Worm (Caenorhabditis elegans) whole organism, L4 larva: ENCODE results near the gene aman-2.

Source experiments
- daf-16 ChIP-seq, 3 experiments: sonication (generic microtip); optimal IDR thresholded peaks; 2 replicates each; lab custom pipeline; 2016 to 2017; ENCODE audit warnings: missing genetic modification characterization in 3 of 3, missing genetic modification reagents in 3 of 3, mild to moderate bottlenecking in 2 of 3, missing compliant biosample characterization in 2 of 3, missing biosample characterization in 1 of 3, moderate library complexity in 1 of 3
- lin-1 ChIP-seq: fragments of 200-800 bp; sonication (Bioruptor generic); IDR thresholded peaks from 2 replicates; pipeline ENCODE4 v1.3.6; 2022; ENCODE audit warnings: missing genetic modification reagents, missing genetic modification characterization, missing compliant biosample characterization
- lin-13 ChIP-seq: fragments of 150-350 bp; optimal IDR thresholded peaks from 2 replicates; lab custom pipeline; 2014; ENCODE audit warnings: missing biosample characterization, missing genetic modification reagents, missing genetic modification characterization
- nhr-11 ChIP-seq: fragments of 150-350 bp; optimal IDR thresholded peaks from 2 replicates; lab custom pipeline; 2014; ENCODE audit warnings: missing biosample characterization, missing genetic modification characterization
- nhr-111 ChIP-seq: fragments of 200-800 bp; sonication (Bioruptor generic); optimal IDR thresholded peaks from 2 replicates; lab custom pipeline; 2018; ENCODE audit warnings: mild to moderate bottlenecking, missing genetic modification characterization, missing compliant biosample characterization
- nhr-237 ChIP-seq: sonication (generic microtip); optimal IDR thresholded peaks from 2 replicates; lab custom pipeline; 2017; ENCODE audit warnings: missing biosample characterization, missing genetic modification characterization
- php-3 ChIP-seq: fragments of 200-800 bp; sonication (Bioruptor generic); IDR thresholded peaks from 2 replicates; pipeline ENCODE4 v1.3.6; 2022; ENCODE audit warnings: missing genetic modification reagents, missing genetic modification characterization, missing compliant biosample characterization
- snpc-4 ChIP-seq: fragments of 150-350 bp; optimal IDR thresholded peaks from 2 replicates; lab custom pipeline; 2014; ENCODE audit warnings: missing biosample characterization, missing genetic modification characterization

ce11 chrV:11964723-11965122 lies 31.7 kb upstream of the aman-2 start, which contains the start of gene F58H1.7:
- TF ChIP-seq nhr-11 (tag; lab: Kevin White, UChicago) (no peak), nhr-237 (tag; lab: Kevin White, UChicago) (no peak), snpc-4 (tag; lab: Kevin White, UChicago) (no peak), php-3 (GFP tag; lab: Robert Waterston, UW) (no peak), lin-1 (GFP tag; lab: Robert Waterston, UW) (no peak), nhr-111 (GFP tag; lab: Kevin White, UChicago) (no peak), daf-16 (GFP tag; optimal IDR thresholded peaks at IDR 0.05; lab: Kevin White, UChicago) (no peak), daf-16 (tag; optimal IDR thresholded peaks at IDR 0.05; lab: Kevin White, UChicago) (no peak), lin-13 (GFP tag; lab: Kevin White, UChicago) (no peak)
